Worm (Caenorhabditis elegans): ENCODE results near the gene F43D2.3.

- TF ChIP-seq lin-35 (GFP tag; optimal IDR thresholded peaks at IDR 0.05) (no peak), ceh-79 (tag; optimal IDR thresholded peaks at IDR 0.05) (no peak), T26A5.8 (tag; optimal IDR thresholded peaks at IDR 0.05) (no peak), ztf-18 (tag; optimal IDR thresholded peaks at IDR 0.05) (no peak), nfya-1 (tag; optimal IDR thresholded peaks at IDR 0.05; ENCODE audit: borderline replicate concordance, insufficient read depth) (no peak), C06A6.2 (GFP tag; conservative IDR thresholded peaks at IDR 0.05) (no peak), ceh-40 (GFP tag; IDR thresholded peaks at IDR 0.05) (no peak)
These were observed 20.9 kb upstream of the F43D2.3 start for ce11 chrV:14610781-14611180.
